Worm (Caenorhabditis elegans): ENCODE results near the gene dop-5.

DNA sequence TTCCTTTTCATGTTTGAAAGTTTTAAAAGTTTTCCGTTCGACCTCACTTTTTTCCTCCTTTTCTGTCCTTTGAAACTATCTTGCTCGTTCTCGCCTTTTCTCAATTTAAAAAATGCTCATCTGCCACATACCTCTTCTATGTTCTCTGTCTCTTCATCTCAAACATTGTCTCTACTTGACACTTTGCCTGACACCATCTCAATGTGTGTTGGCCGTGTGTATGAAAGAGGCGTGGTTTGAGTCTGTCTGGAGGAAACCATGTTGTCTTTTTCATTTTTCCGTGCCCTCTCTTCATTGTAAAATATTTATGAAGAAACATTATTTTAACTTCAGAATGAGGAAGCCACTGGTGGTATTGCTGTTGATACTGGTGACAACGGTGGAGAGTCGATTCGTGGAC, 41.2 kb upstream of the dop-5 start, which contains the start of gene K03B8.6:
- no peak for TF ChIP-seq elt-3 (tag; optimal IDR thresholded peaks at IDR 0.05)
- TF ChIP-seq ztf-11 (tag; optimal IDR thresholded peaks at IDR 0.05) = no peak
- TF ChIP-seq ces-1 (GFP tag; optimal IDR thresholded peaks at IDR 0.05) = no peak
- no peak for TF ChIP-seq M03D4.4 (tag; optimal IDR thresholded peaks at IDR 0.05)
- no peak for TF ChIP-seq lin-13 (tag; optimal IDR thresholded peaks at IDR 0.05)
- no peak for TF ChIP-seq mab-5 (tag; optimal IDR thresholded peaks at IDR 0.05)
- TF ChIP-seq unc-62 (GFP tag; optimal IDR thresholded peaks at IDR 0.05) = no peak
- TF ChIP-seq nhr-28 (tag; optimal IDR thresholded peaks at IDR 0.05) = no peak

Data from whole organism, mixed stage, embryonic.